Worm (Caenorhabditis elegans) whole organism, L4 larva: ENCODE results near the gene idpc-2.
A peak's percentile ranks its signal among the peaks of the same experiment; 100 is the strongest.

Experiments used
- D1046.2 ChIP-seq: fragments of 200-800 bp; sonication (Bioruptor generic); IDR thresholded peaks from 2 replicates; pipeline ENCODE4 v1.3.6; 2022; ENCODE audit warnings: missing genetic modification characterization, missing compliant biosample characterization
- F26F4.8 ChIP-seq: fragments of 200-800 bp; sonication (Bioruptor generic); conservative IDR thresholded peaks from 2 replicates; pipeline ENCODE4 v1.3.6; 2022; ENCODE audit warnings: missing genetic modification characterization, missing compliant biosample characterization
- F44E2.7 ChIP-seq: fragments of 200-800 bp; sonication (Bioruptor generic); IDR thresholded peaks from 2 replicates; pipeline ENCODE4 v2.1.2; 2022; ENCODE audit warnings: missing genetic modification characterization, missing compliant biosample characterization
- F49E8.2 ChIP-seq: sonication (generic microtip); optimal IDR thresholded peaks from 2 replicates; lab custom pipeline; 2016; ENCODE audit warnings: missing compliant biosample characterization, mild to moderate bottlenecking, missing genetic modification characterization, borderline replicate concordance
- T20F7.1 ChIP-seq: fragments of 200-800 bp; sonication (Bioruptor generic); optimal IDR thresholded peaks from 2 replicates; lab custom pipeline; 2018; ENCODE audit warnings: mild to moderate bottlenecking, missing genetic modification characterization, missing compliant biosample characterization
- Y105C5A.15 ChIP-seq: fragments of 200-800 bp; sonication (Bioruptor generic); IDR thresholded peaks from 2 replicates; pipeline ENCODE4 v1.3.6; 2022; ENCODE audit warnings: missing genetic modification characterization, missing compliant biosample characterization
- ZK337.2 ChIP-seq: fragments of 200-800 bp; sonication (Bioruptor generic); IDR thresholded peaks from 2 replicates; pipeline ENCODE4 v1.3.6; 2022; ENCODE audit warnings: missing genetic modification reagents, missing genetic modification characterization, missing compliant biosample characterization
- aly-2 ChIP-seq: sonication (generic microtip); optimal IDR thresholded peaks from 2 replicates; lab custom pipeline; 2018; ENCODE audit warnings: missing biosample characterization, missing genetic modification characterization
- attf-4 ChIP-seq: sonication (generic microtip); optimal IDR thresholded peaks from 3 replicates; lab custom pipeline; 2017; ENCODE audit warnings: missing biosample characterization, missing genetic modification characterization
- cey-2 ChIP-seq: sonication (generic microtip); optimal IDR thresholded peaks from 3 replicates; lab custom pipeline; 2017; ENCODE audit warnings: missing genetic modification characterization, mild to moderate bottlenecking, missing compliant biosample characterization, antibody characterized with exemption, borderline replicate concordance; ENCODE audit not compliant: insufficient read depth
- ctbp-1 ChIP-seq: fragments of 200-800 bp; sonication (Bioruptor generic); IDR thresholded peaks from 2 replicates; pipeline ENCODE4 v1.3.6; 2022; ENCODE audit warnings: missing genetic modification reagents, missing genetic modification characterization, missing compliant biosample characterization
- daf-12 ChIP-seq: fragments of 150-350 bp; optimal IDR thresholded peaks from 2 replicates; lab custom pipeline; 2014; ENCODE audit warnings: missing biosample characterization, missing genetic modification reagents, missing genetic modification characterization
- dmd-9 ChIP-seq: fragments of 200-800 bp; sonication (Bioruptor generic); IDR thresholded peaks from 2 replicates; pipeline ENCODE4 v1.3.6; 2022; ENCODE audit warnings: missing genetic modification reagents, missing genetic modification characterization, missing compliant biosample characterization
- dpl-1 ChIP-seq: fragments of 150-350 bp; optimal IDR thresholded peaks from 2 replicates; lab custom pipeline; 2014; ENCODE audit warnings: missing biosample characterization, missing genetic modification reagents, missing genetic modification characterization
- duxl-1 ChIP-seq: sonication (generic microtip); optimal IDR thresholded peaks from 2 replicates; lab custom pipeline; 2016; ENCODE audit warnings: mild to moderate bottlenecking, missing genetic modification characterization, moderate library complexity, missing compliant biosample characterization; ENCODE audit not compliant: poor library complexity
- fos-1 ChIP-seq: fragments of 150-350 bp; optimal IDR thresholded peaks from 2 replicates; lab custom pipeline; 2014; ENCODE audit warnings: missing biosample characterization, missing genetic modification characterization
- gei-8 ChIP-seq: fragments of 200-800 bp; sonication (Bioruptor generic); optimal IDR thresholded peaks from 2 replicates; lab custom pipeline; 2018; ENCODE audit warnings: mild to moderate bottlenecking, missing genetic modification characterization, missing compliant biosample characterization
- hmg-1.1 ChIP-seq: fragments of 200-800 bp; sonication (Bioruptor generic); IDR thresholded peaks from 2 replicates; pipeline ENCODE4 v1.3.6; 2022; ENCODE audit warnings: missing genetic modification reagents, missing genetic modification characterization, missing compliant biosample characterization
- lin-1 ChIP-seq: fragments of 200-800 bp; sonication (Bioruptor generic); IDR thresholded peaks from 2 replicates; pipeline ENCODE4 v1.3.6; 2022; ENCODE audit warnings: missing genetic modification reagents, missing genetic modification characterization, missing compliant biosample characterization
- lin-38 ChIP-seq: fragments of 200-800 bp; sonication (Bioruptor generic); IDR thresholded peaks from 2 replicates; pipeline ENCODE4 v1.3.6; 2022; ENCODE audit warnings: missing genetic modification reagents, missing genetic modification characterization, missing compliant biosample characterization
- lin-39 ChIP-seq: fragments of 150-350 bp; optimal IDR thresholded peaks from 2 replicates; lab custom pipeline; 2014; ENCODE audit warnings: missing biosample characterization, missing genetic modification reagents, missing genetic modification characterization
- madf-5 ChIP-seq, 2 experiments: fragments of 200-800 bp; sonication (Bioruptor generic); IDR thresholded peaks; 2 replicates each; pipeline ENCODE4 v1.3.6; 2022; ENCODE audit warnings: missing compliant biosample characterization in 2 of 2, missing genetic modification characterization in 2 of 2
- madf-9 ChIP-seq: fragments of 200-800 bp; sonication (Bioruptor generic); conservative IDR thresholded peaks from 2 replicates; pipeline ENCODE4 v1.3.6; 2022; ENCODE audit warnings: missing genetic modification reagents, missing genetic modification characterization, missing compliant biosample characterization
- mdt-29 ChIP-seq: fragments of 200-800 bp; sonication (Bioruptor generic); IDR thresholded peaks from 2 replicates; pipeline ENCODE4 v1.3.6; 2022; ENCODE audit warnings: missing genetic modification reagents, missing genetic modification characterization, missing compliant biosample characterization
- mxl-2 ChIP-seq: fragments of 200-800 bp; sonication (Bioruptor generic); conservative IDR thresholded peaks from 2 replicates; pipeline ENCODE4 v1.3.6; 2022; ENCODE audit warnings: missing genetic modification reagents, missing genetic modification characterization, missing compliant biosample characterization
- mxl-3 ChIP-seq: fragments of 200-800 bp; sonication (Bioruptor generic); optimal IDR thresholded peaks from 2 replicates; lab custom pipeline; 2018; ENCODE audit warnings: mild to moderate bottlenecking, missing genetic modification characterization, missing compliant biosample characterization
- nhr-237 ChIP-seq: sonication (generic microtip); optimal IDR thresholded peaks from 2 replicates; lab custom pipeline; 2017; ENCODE audit warnings: missing biosample characterization, missing genetic modification characterization
- nhr-25 ChIP-seq: sonication (generic microtip); optimal IDR thresholded peaks from 2 replicates; lab custom pipeline; 2017; ENCODE audit warnings: missing genetic modification characterization, mild to moderate bottlenecking, missing compliant biosample characterization, antibody characterized with exemption, moderate library complexity, borderline replicate concordance; ENCODE audit not compliant: insufficient read depth
- nhr-28 ChIP-seq: fragments of 150-350 bp; optimal IDR thresholded peaks from 2 replicates; lab custom pipeline; 2014; ENCODE audit warnings: missing biosample characterization, missing genetic modification characterization
- nhr-77 ChIP-seq: fragments of 150-350 bp; optimal IDR thresholded peaks from 2 replicates; lab custom pipeline; 2014; ENCODE audit warnings: missing biosample characterization, missing genetic modification characterization
- set-16 ChIP-seq: fragments of 200-800 bp; sonication (Bioruptor generic); IDR thresholded peaks from 2 replicates; pipeline ENCODE4 v1.3.6; 2022; ENCODE audit warnings: missing genetic modification reagents, missing genetic modification characterization, missing compliant biosample characterization
- snpc-4 ChIP-seq: fragments of 150-350 bp; optimal IDR thresholded peaks from 2 replicates; lab custom pipeline; 2014; ENCODE audit warnings: missing biosample characterization, missing genetic modification characterization
- tag-97 ChIP-seq: fragments of 200-800 bp; sonication (Bioruptor generic); IDR thresholded peaks from 2 replicates; pipeline ENCODE4 v1.3.6; 2022; ENCODE audit warnings: missing genetic modification characterization, missing compliant biosample characterization
- tra-1 ChIP-seq: fragments of 200-800 bp; sonication (Bioruptor generic); IDR thresholded peaks from 2 replicates; pipeline ENCODE4 v1.3.6; 2022; ENCODE audit warnings: missing genetic modification reagents, missing genetic modification characterization, missing compliant biosample characterization
- unc-39 ChIP-seq: sonication (generic microtip); optimal IDR thresholded peaks from 2 replicates; lab custom pipeline; 2017; ENCODE audit warnings: missing biosample characterization, missing genetic modification characterization
- unc-62 ChIP-seq, 3 experiments: fragments of 150-350 bp in 1 of 3; sonication (generic microtip); optimal IDR thresholded peaks in 2 of 3; peaks in 1 of 3; 1 replicate in 1 of 3; 2 replicates in 2 of 3; lab custom pipeline; 2014 to 2017; ENCODE audit warnings: missing biosample characterization in 3 of 3, missing genetic modification characterization in 3 of 3, missing genetic modification reagents in 3 of 3, missing genotype in 1 of 3
- vab-7 ChIP-seq: fragments of 200-800 bp; sonication (Bioruptor generic); IDR thresholded peaks from 2 replicates; pipeline ENCODE4 v1.3.6; 2022; ENCODE audit warnings: missing genetic modification reagents, missing genetic modification characterization, missing compliant biosample characterization
- zag-1 ChIP-seq: fragments of 150-350 bp; optimal IDR thresholded peaks from 2 replicates; lab custom pipeline; 2014; ENCODE audit warnings: missing biosample characterization, missing genetic modification characterization
- zfp-3 ChIP-seq: fragments of 200-800 bp; sonication (Bioruptor generic); conservative IDR thresholded peaks from 2 replicates; pipeline ENCODE4 v1.3.6; 2022; ENCODE audit warnings: missing genetic modification reagents, missing genetic modification characterization, missing compliant biosample characterization
- zip-11 ChIP-seq: fragments of 200-800 bp; sonication (Bioruptor generic); IDR thresholded peaks from 2 replicates; pipeline ENCODE4 v1.3.6; 2022; ENCODE audit warnings: missing genetic modification characterization, missing compliant biosample characterization

Gene idpc-2

DNA sequence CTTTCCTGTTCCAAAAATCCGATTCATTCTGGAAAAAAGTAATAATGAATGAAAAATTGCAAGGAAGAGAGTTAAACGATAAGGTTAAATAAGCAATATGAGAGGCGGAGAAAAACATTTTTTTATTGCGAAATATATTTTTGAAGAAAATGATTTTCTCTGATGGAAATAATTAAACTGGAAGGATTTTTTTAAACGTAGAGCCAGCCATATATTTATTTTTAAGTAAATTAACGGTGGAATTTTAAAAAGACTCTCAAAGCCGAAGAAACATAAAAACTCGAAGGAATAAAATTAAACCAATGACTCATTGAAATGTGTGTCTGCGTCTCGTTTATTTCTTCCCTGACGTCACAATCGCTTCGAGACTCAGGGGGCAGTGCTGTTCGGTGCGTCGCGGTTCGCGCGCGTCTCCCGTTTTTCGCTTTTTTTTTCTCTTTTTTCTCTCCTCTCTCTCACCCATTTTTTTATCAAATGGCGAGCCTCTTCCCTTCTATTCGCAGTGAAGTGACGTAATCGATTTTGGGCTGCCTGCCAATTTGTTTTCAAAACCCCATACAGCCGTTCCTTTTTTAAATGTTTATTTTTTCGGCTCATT lies 14.9 kb downstream of the idpc-2 start, which contains the start of gene vps-60 (continued):
- TF ChIP-seq T20F7.1 (GFP tag; lab: Kevin White, UChicago), result peak; percentile 84
- TF ChIP-seq duxl-1, result no peak
- peak; percentile 84 for TF ChIP-seq set-16 (GFP tag; lab: Robert Waterston, UW)
- TF ChIP-seq vab-7, result peak; percentile 56
- TF ChIP-seq daf-12, result no peak
- TF ChIP-seq mxl-3 (GFP tag; lab: Kevin White, UChicago), result peak; percentile 58
- TF ChIP-seq dmd-9 (GFP tag; lab: Robert Waterston, UW), result no peak
- no peak for TF ChIP-seq zip-11 (GFP tag; lab: Robert Waterston, UW)
- TF ChIP-seq ctbp-1, result peak; percentile 86
- TF ChIP-seq zag-1 (tag; lab: Kevin White, UChicago), result no peak
- no peak for TF ChIP-seq gei-8 (GFP tag; lab: Kevin White, UChicago)
- TF ChIP-seq snpc-4, result peak; percentile 18
- no peak for TF ChIP-seq D1046.2 (GFP tag; lab: Robert Waterston, UW)
- peak; percentile 92 for TF ChIP-seq hmg-1.1 (GFP tag; lab: Robert Waterston, UW)
- no peak for TF ChIP-seq attf-4 (tag; lab: Kevin White, UChicago)
- peak; percentile 64 for TF ChIP-seq lin-1 (GFP tag; lab: Robert Waterston, UW)
- TF ChIP-seq F49E8.2 (tag; lab: Kevin White, UChicago), result no peak
- peak; percentile 22 for TF ChIP-seq fos-1
- TF ChIP-seq tag-97 (GFP tag; lab: Robert Waterston, UW), result no peak
- no peak for TF ChIP-seq Y105C5A.15 (GFP tag; lab: Robert Waterston, UW)
- TF ChIP-seq nhr-237, result no peak
- TF ChIP-seq mxl-2 (GFP tag; lab: Robert Waterston, UW), result 0 out of 2 replicates have a peak, but pooled peaks have one; percentile 15
- TF ChIP-seq unc-39 (tag; lab: Kevin White, UChicago), result no peak
- no peak for TF ChIP-seq F44E2.7 (GFP tag; lab: Robert Waterston, UW)
- TF ChIP-seq cey-2 (tag; lab: Kevin White, UChicago), result peak; percentile 21
- TF ChIP-seq zfp-3 (GFP tag; lab: Robert Waterston, UW), result peak; percentile 55; the same call in 1 of the 2 replicates
- peak; percentile 82 for TF ChIP-seq dpl-1 (GFP tag; lab: Kevin White, UChicago)
- TF ChIP-seq nhr-77, result peak; percentile 95
- no peak for TF ChIP-seq lin-39 (tag; lab: Kevin White, UChicago)
- TF ChIP-seq madf-5 (GFP tag; IDR thresholded peaks at IDR 0.05; lab: Robert Waterston, UW), result no peak
- no peak for TF ChIP-seq F26F4.8 (GFP tag; lab: Robert Waterston, UW)
- TF ChIP-seq ZK337.2 (GFP tag; lab: Robert Waterston, UW), result no peak
- peak in 1 of 2 experiments; percentile 96 for TF ChIP-seq unc-62 (GFP tag; optimal IDR thresholded peaks at IDR 0.05 in 1 of 2; lab: Kevin White, UChicago)
- no peak for TF ChIP-seq unc-62 (tag; optimal IDR thresholded peaks at IDR 0.05; lab: Kevin White, UChicago)
- TF ChIP-seq aly-2 (tag; lab: Kevin White, UChicago), result no peak
- TF ChIP-seq nhr-25 (tag; lab: Kevin White, UChicago), result peak; percentile 94
- no peak for TF ChIP-seq mdt-29 (GFP tag; lab: Robert Waterston, UW)
- TF ChIP-seq madf-9 (GFP tag; lab: Robert Waterston, UW), result peak; percentile 91
- TF ChIP-seq tra-1 (GFP tag; lab: Robert Waterston, UW), result peak; percentile 95
- TF ChIP-seq lin-38, result peak; percentile 77
- TF ChIP-seq nhr-28 (tag; lab: Kevin White, UChicago), result peak; percentile 82
